Worm (Caenorhabditis elegans) whole organism, mixed stage, embryonic: ENCODE data around the gene smc-6.

Experiments used
- M03D4.4 ChIP-seq: sonication (generic microtip); optimal IDR thresholded peaks from 2 replicates; lab custom pipeline; 2017; ENCODE audit warnings: mild to moderate bottlenecking, missing genetic modification characterization, missing compliant biosample characterization
- bed-3 ChIP-seq: fragments of 200-800 bp; sonication (Bioruptor generic); optimal IDR thresholded peaks from 3 replicates; lab custom pipeline; 2018; ENCODE audit warnings: mild to moderate bottlenecking, missing genetic modification characterization, moderate library complexity, missing compliant biosample characterization
- blmp-1 ChIP-seq: fragments of 150-350 bp; optimal IDR thresholded peaks from 2 replicates; lab custom pipeline; 2014; ENCODE audit warnings: missing biosample characterization, missing genetic modification characterization
- ceh-39 ChIP-seq: fragments of 150-350 bp; optimal IDR thresholded peaks from 2 replicates; lab custom pipeline; 2014; ENCODE audit warnings: missing biosample characterization, missing genetic modification characterization
- ceh-43 ChIP-seq: fragments of 200-800 bp; sonication (Bioruptor generic); optimal IDR thresholded peaks from 2 replicates; lab custom pipeline; 2018; ENCODE audit warnings: mild to moderate bottlenecking, missing genetic modification characterization, moderate library complexity, missing compliant biosample characterization
- ceh-83 ChIP-seq: fragments of 200-800 bp; sonication (Bioruptor generic); optimal IDR thresholded peaks from 2 replicates; lab custom pipeline; 2018; ENCODE audit warnings: mild to moderate bottlenecking, missing genetic modification characterization, missing compliant biosample characterization
- ces-1 ChIP-seq: fragments of 150-350 bp; optimal IDR thresholded peaks from 2 replicates; lab custom pipeline; 2014; ENCODE audit warnings: missing biosample characterization, missing genetic modification reagents, missing genetic modification characterization
- cnd-1 ChIP-seq: fragments of 200-800 bp; sonication (Bioruptor generic); optimal IDR thresholded peaks from 2 replicates; lab custom pipeline; 2018; ENCODE audit warnings: mild to moderate bottlenecking, missing genetic modification characterization, missing compliant biosample characterization
- drap-1 ChIP-seq: fragments of 200-800 bp; sonication (Bioruptor generic); optimal IDR thresholded peaks from 3 replicates; lab custom pipeline; 2018; ENCODE audit warnings: mild to moderate bottlenecking, missing genetic modification characterization, missing compliant biosample characterization
- elt-3 ChIP-seq: fragments of 150-350 bp; optimal IDR thresholded peaks from 2 replicates; lab custom pipeline; 2014; ENCODE audit warnings: missing biosample characterization, missing genetic modification characterization
- flh-1 ChIP-seq: fragments of 200-800 bp; sonication (Bioruptor generic); optimal IDR thresholded peaks from 2 replicates; lab custom pipeline; 2018; ENCODE audit warnings: mild to moderate bottlenecking, missing genetic modification characterization, moderate library complexity, missing compliant biosample characterization
- ham-2 ChIP-seq: fragments of 200-800 bp; sonication (Bioruptor generic); optimal IDR thresholded peaks from 2 replicates; lab custom pipeline; 2018; ENCODE audit warnings: mild to moderate bottlenecking, missing genetic modification characterization, missing compliant biosample characterization
- hlh-1 ChIP-seq: fragments of 150-350 bp; optimal IDR thresholded peaks from 2 replicates; lab custom pipeline; 2014; ENCODE audit warnings: missing biosample characterization, missing genetic modification reagents, missing genetic modification characterization
- lin-13 ChIP-seq: fragments of 150-350 bp; optimal IDR thresholded peaks from 2 replicates; lab custom pipeline; 2014; ENCODE audit warnings: missing biosample characterization, missing genetic modification characterization
- lin-32 ChIP-seq: fragments of 200-800 bp; sonication (Bioruptor generic); optimal IDR thresholded peaks from 2 replicates; lab custom pipeline; 2018; ENCODE audit warnings: mild to moderate bottlenecking, missing genetic modification characterization, missing compliant biosample characterization
- lsy-2 ChIP-seq: fragments of 150-350 bp; optimal IDR thresholded peaks from 2 replicates; lab custom pipeline; 2014; ENCODE audit warnings: missing biosample characterization, missing genetic modification characterization
- mab-5 ChIP-seq: fragments of 150-350 bp; optimal IDR thresholded peaks from 2 replicates; lab custom pipeline; 2014; ENCODE audit warnings: missing biosample characterization, missing genetic modification characterization
- mep-1 ChIP-seq: fragments of 150-350 bp; optimal IDR thresholded peaks from 2 replicates; lab custom pipeline; 2017; ENCODE audit warnings: missing biosample characterization, missing genetic modification reagents, missing genetic modification characterization, inconsistent platforms
- mls-2 ChIP-seq: sonication (generic microtip); optimal IDR thresholded peaks from 2 replicates; lab custom pipeline; 2016; ENCODE audit warnings: mild to moderate bottlenecking, missing genetic modification characterization, moderate library complexity, missing compliant biosample characterization
- nhr-12 ChIP-seq: fragments of 150-350 bp; optimal IDR thresholded peaks from 2 replicates; lab custom pipeline; 2014; ENCODE audit warnings: missing biosample characterization, missing genetic modification characterization
- nhr-2 ChIP-seq: fragments of 150-350 bp; optimal IDR thresholded peaks from 2 replicates; lab custom pipeline; 2014; ENCODE audit warnings: missing biosample characterization, missing genetic modification characterization
- nhr-237 ChIP-seq: fragments of 150-350 bp; optimal IDR thresholded peaks from 2 replicates; lab custom pipeline; 2014; ENCODE audit warnings: missing biosample characterization, missing genetic modification characterization
- nhr-28 ChIP-seq: fragments of 150-350 bp; optimal IDR thresholded peaks from 2 replicates; lab custom pipeline; 2014; ENCODE audit warnings: missing biosample characterization, missing genetic modification characterization
- nhr-76 ChIP-seq: sonication (generic microtip); optimal IDR thresholded peaks from 2 replicates; lab custom pipeline; 2017; ENCODE audit warnings: missing biosample characterization, missing genetic modification characterization
- pha-4 ChIP-seq: fragments of 150-350 bp; optimal IDR thresholded peaks from 2 replicates; lab custom pipeline; 2018; ENCODE audit warnings: missing biosample characterization, missing genetic modification reagents, missing genetic modification characterization
- sem-2 ChIP-seq: fragments of 200-800 bp; sonication (Bioruptor generic); optimal IDR thresholded peaks from 2 replicates; lab custom pipeline; 2018; ENCODE audit warnings: mild to moderate bottlenecking, missing genetic modification characterization, missing compliant biosample characterization
- snpc-4 ChIP-seq: fragments of 150-350 bp; optimal IDR thresholded peaks from 2 replicates; lab custom pipeline; 2014; ENCODE audit warnings: missing biosample characterization, missing genetic modification characterization
- unc-120 ChIP-seq: sonication (generic microtip); optimal IDR thresholded peaks from 2 replicates; lab custom pipeline; 2017; ENCODE audit warnings: missing genetic modification characterization, missing compliant biosample characterization; ENCODE audit not compliant: poor library complexity, severe bottlenecking
- unc-39 ChIP-seq: fragments of 150-350 bp; optimal IDR thresholded peaks from 2 replicates; lab custom pipeline; 2014; ENCODE audit warnings: missing biosample characterization, missing genetic modification characterization
- unc-62 ChIP-seq: fragments of 150-350 bp; optimal IDR thresholded peaks from 2 replicates; lab custom pipeline; 2014; ENCODE audit warnings: missing biosample characterization, missing genetic modification reagents, missing genetic modification characterization
- zip-8 ChIP-seq: fragments of 150-350 bp; optimal IDR thresholded peaks from 2 replicates; lab custom pipeline; 2014; ENCODE audit warnings: missing biosample characterization, missing genetic modification characterization
- ztf-11 ChIP-seq: fragments of 150-350 bp; optimal IDR thresholded peaks from 2 replicates; lab custom pipeline; 2014; ENCODE audit warnings: missing biosample characterization, missing genetic modification characterization

Gene smc-6

ce11 chrII:11568670-11569069 lies 9.8 kb upstream of the smc-6 start:
- peak; percentile 7 for TF ChIP-seq lsy-2
- no peak for TF ChIP-seq mep-1 (tag; lab: Kevin White, UChicago)
- no peak for TF ChIP-seq ham-2
- TF ChIP-seq ceh-43 = no peak
- peak; percentile 66 for TF ChIP-seq lin-32 (GFP tag; lab: Kevin White, UChicago)
- peak; percentile 62 for TF ChIP-seq hlh-1
- TF ChIP-seq ceh-39 = no peak
- TF ChIP-seq mab-5 = no peak
- TF ChIP-seq zip-8 (tag; lab: Kevin White, UChicago) = no peak

- TF ChIP-seq ces-1 (GFP tag; lab: Kevin White, UChicago) (no peak), mab-5 (no peak), unc-120 (no peak), lsy-2 (no peak), pha-4 (tag; lab: Kevin White, UChicago) (no peak), unc-39 (tag; lab: Kevin White, UChicago) (no peak), nhr-2 (tag; lab: Kevin White, UChicago) (no peak), lin-13 (tag; lab: Kevin White, UChicago) (no peak), elt-3 (tag; lab: Kevin White, UChicago) (no peak), snpc-4 (tag; lab: Kevin White, UChicago) (no peak), ham-2 (no peak), unc-62 (GFP tag; lab: Kevin White, UChicago) (no peak), ztf-11 (tag; lab: Kevin White, UChicago) (no peak), ceh-39 (no peak), zip-8 (tag; lab: Kevin White, UChicago) (no peak), nhr-237 (tag; lab: Kevin White, UChicago) (no peak), flh-1 (no peak), ceh-83 (GFP tag; lab: Kevin White, UChicago) (no peak), M03D4.4 (tag; lab: Kevin White, UChicago) (no peak), mls-2 (tag; lab: Kevin White, UChicago) (no peak)
- TF ChIP-seq, all 35 proteins: peak for 0
Observed at ce11 chrII:11569213-11569868, 9.2 kb upstream of the smc-6 start, which contains the start of the genes F54D5.23 and F54D5.4. TSS of gene F54D5.23 (minus strand) at chrII:11569287. TSS of gene F54D5.4 (plus strand) at chrII:11569818.

DNA sequence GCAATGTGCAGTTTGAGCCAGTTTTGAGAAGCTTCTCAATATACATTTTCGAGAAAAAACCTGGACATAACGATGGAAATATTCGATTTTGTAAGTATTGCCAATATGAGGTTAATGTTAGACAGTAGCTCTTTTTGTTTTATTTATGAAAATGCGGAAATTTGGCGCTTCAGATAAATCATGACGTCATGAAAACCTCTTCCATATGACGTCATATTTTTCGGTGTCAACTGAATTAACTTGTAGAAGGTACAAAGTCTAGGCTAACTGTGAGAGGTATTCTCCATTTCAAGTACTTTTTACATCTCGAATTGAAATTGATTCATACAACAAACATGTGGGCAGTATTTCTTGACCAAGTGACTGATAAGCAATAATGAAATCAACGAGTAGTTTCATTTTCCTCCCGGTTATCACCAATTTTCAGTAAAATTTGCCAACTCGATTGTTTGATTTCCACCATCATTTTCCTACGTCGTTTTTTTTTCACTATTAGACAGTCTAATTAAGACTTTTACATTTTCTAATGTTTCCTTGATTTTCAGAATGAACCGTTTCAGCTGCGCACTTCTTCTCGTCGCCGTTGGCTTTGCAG lies 7.2 kb upstream of the smc-6 start, which contains the start of gene F54D5.3:
Gene F54D5.3, plus strand, starts transcription at position 546 of the 595 bp plus-strand sequence.
- no peak for TF ChIP-seq nhr-28 (tag; lab: Kevin White, UChicago)
- peak; percentile 98 for TF ChIP-seq zip-8 (tag; lab: Kevin White, UChicago)
- TF ChIP-seq snpc-4 (tag; lab: Kevin White, UChicago) = no peak

DNA sequence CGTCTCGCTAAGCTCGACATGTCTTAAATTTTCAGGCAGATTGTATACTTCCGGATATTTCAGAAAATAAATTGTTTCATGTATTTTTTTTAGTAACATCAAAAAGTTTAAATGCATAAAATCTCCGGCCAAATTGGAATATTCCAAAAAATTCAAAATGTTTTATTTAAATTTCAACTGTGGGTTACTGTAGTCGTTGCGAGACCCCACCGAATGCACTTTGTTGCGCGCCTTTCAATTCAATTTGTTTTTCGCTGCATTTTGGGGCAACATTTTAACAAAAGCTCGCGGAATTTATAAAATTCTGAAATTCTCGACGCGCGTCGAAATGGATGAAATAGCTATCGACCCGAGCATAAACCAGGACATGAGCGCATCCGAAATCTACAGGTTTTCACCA lies 5.6 kb upstream of the smc-6 start, which contains the start of gene F54D5.2:
Gene F54D5.2, plus strand, starts transcription at position 237 of the 400 bp plus-strand sequence.
- TF ChIP-seq lin-13 (tag; lab: Kevin White, UChicago) (no peak), nhr-2 (tag; lab: Kevin White, UChicago) (no peak), nhr-12 (tag; lab: Kevin White, UChicago) (no peak), mls-2 (tag; lab: Kevin White, UChicago) (no peak), unc-120 (no peak), blmp-1 (no peak), elt-3 (tag; lab: Kevin White, UChicago) (no peak), lin-32 (GFP tag; lab: Kevin White, UChicago) (no peak), zip-8 (tag; lab: Kevin White, UChicago) (no peak)

DNA sequence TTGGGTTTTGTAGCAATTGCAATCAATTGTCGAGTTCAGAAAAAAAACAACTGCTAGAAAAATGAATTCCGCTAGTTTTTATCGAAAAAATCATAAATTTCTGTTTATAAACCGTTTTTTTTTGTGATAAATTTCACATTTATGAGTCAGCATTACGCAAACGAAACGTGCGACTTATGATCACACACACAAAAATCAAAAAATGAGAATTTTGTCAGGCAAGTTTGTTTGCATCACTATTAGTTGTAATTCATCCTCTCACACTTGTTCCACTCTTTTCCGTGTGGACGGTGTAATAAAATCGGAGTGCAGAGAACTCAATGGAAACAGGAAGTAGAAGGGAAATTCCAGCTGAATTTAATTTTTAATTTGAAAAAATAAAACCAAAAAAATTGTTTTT lies 1.1 kb upstream of the smc-6 start, which contains the start of gene pcs-1:
Gene pcs-1, minus strand, starts transcription at position 344 of the 400 bp plus-strand sequence.
- TF ChIP-seq nhr-76 (tag; lab: Kevin White, UChicago) (no peak), nhr-12 (tag; lab: Kevin White, UChicago) (no peak), hlh-1 (peak; percentile 20)

DNA sequence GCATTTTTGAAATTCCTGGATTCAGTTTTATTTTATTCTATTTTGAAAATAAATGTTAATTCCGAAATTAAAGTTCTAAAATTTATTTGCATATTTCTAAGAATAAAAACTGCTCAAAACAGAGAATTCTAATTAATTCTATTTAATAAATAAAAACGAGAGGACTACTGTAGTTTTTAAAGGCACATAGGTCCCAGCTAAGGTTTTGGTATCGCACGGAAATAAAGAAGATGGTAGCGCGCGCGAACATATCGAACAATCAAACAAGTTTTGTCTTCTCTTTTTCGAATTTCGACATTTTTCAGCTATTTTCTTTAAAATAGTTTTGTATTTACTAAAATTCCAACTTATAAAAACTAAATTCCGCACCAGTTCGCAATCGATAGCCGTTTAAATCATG lies 655 bp upstream of the smc-6 start:
- no peak for TF ChIP-seq ceh-83 (GFP tag; lab: Kevin White, UChicago)
- TF ChIP-seq blmp-1 = no peak
- no peak for TF ChIP-seq bed-3 (GFP tag; lab: Kevin White, UChicago)
- TF ChIP-seq ces-1 (GFP tag; lab: Kevin White, UChicago) = no peak
- TF ChIP-seq cnd-1 = no peak
- TF ChIP-seq unc-120 = no peak
- TF ChIP-seq nhr-76 (tag; lab: Kevin White, UChicago) = no peak
- TF ChIP-seq nhr-2 (tag; lab: Kevin White, UChicago) = no peak
- no peak for TF ChIP-seq zip-8 (tag; lab: Kevin White, UChicago)
- no peak for TF ChIP-seq snpc-4 (tag; lab: Kevin White, UChicago)
- TF ChIP-seq mls-2 (tag; lab: Kevin White, UChicago) = no peak
- TF ChIP-seq drap-1 (GFP tag; lab: Kevin White, UChicago) = no peak
- TF ChIP-seq elt-3 (tag; lab: Kevin White, UChicago) = no peak
- TF ChIP-seq ceh-39 = no peak
- no peak for TF ChIP-seq sem-2 (GFP tag; lab: Kevin White, UChicago)
- TF ChIP-seq nhr-237 (tag; lab: Kevin White, UChicago) = no peak
- TF ChIP-seq ztf-11 (tag; lab: Kevin White, UChicago) = no peak
- TF ChIP-seq mep-1 (tag; lab: Kevin White, UChicago) = no peak
- TF ChIP-seq nhr-12 (tag; lab: Kevin White, UChicago) = no peak
